Worm (Caenorhabditis elegans) whole organism, young adult: ENCODE results near the gene C47D12.5.

ENCODE experiments used
- B0336.3 ChIP-seq: fragments of 200-800 bp; sonication (Bioruptor generic); IDR thresholded peaks from 2 replicates; pipeline ENCODE4 v1.3.6; 2022; ENCODE audit warnings: missing genetic modification characterization, missing compliant biosample characterization
- C17E4.6 ChIP-seq: fragments of 200-800 bp; sonication (Bioruptor generic); IDR thresholded peaks from 2 replicates; pipeline ENCODE4 v1.3.6; 2022; ENCODE audit warnings: missing genetic modification reagents, missing genetic modification characterization, missing compliant biosample characterization
- F23B12.7 ChIP-seq: sonication (generic microtip); optimal IDR thresholded peaks from 2 replicates; lab custom pipeline; 2017; ENCODE audit warnings: missing genetic modification characterization, mild to moderate bottlenecking, missing compliant biosample characterization, antibody characterized with exemption, moderate library complexity; ENCODE audit not compliant: insufficient read depth
- F33H1.4 ChIP-seq: fragments of 200-800 bp; sonication (Bioruptor generic); IDR thresholded peaks from 2 replicates; pipeline ENCODE4 v1.3.6; 2022; ENCODE audit warnings: missing genetic modification reagents, missing genetic modification characterization, missing compliant biosample characterization
- F55B11.4 ChIP-seq: sonication (generic microtip); optimal IDR thresholded peaks from 2 replicates; lab custom pipeline; 2016; ENCODE audit warnings: missing compliant biosample characterization, missing genetic modification characterization, borderline replicate concordance; ENCODE audit not compliant: insufficient read depth
- Y53G8AR.9 ChIP-seq: fragments of 200-800 bp; sonication (Bioruptor generic); conservative IDR thresholded peaks from 2 replicates; pipeline ENCODE4 v1.3.6; 2022; ENCODE audit warnings: missing genetic modification reagents, missing genetic modification characterization, missing compliant biosample characterization
- Y56A3A.18 ChIP-seq: fragments of 200-800 bp; sonication (Bioruptor generic); IDR thresholded peaks from 2 replicates; pipeline ENCODE4 v1.3.6; 2022; ENCODE audit warnings: missing genetic modification reagents, missing genetic modification characterization, missing compliant biosample characterization
- akir-1 ChIP-seq: fragments of 200-800 bp; sonication (Bioruptor generic); optimal IDR thresholded peaks from 2 replicates; lab custom pipeline; 2018; ENCODE audit warnings: mild to moderate bottlenecking, missing genetic modification characterization, moderate library complexity, missing compliant biosample characterization
- aptf-2 ChIP-seq: fragments of 200-800 bp; sonication (Bioruptor generic); conservative IDR thresholded peaks from 2 replicates; pipeline ENCODE4 v1.3.6; 2022; ENCODE audit warnings: missing genetic modification reagents, missing genetic modification characterization, missing compliant biosample characterization
- athp-1 ChIP-seq: sonication (generic microtip); optimal IDR thresholded peaks from 2 replicates; lab custom pipeline; 2017; ENCODE audit warnings: mild to moderate bottlenecking, missing genetic modification characterization, missing compliant biosample characterization
- attf-5 ChIP-seq: fragments of 200-800 bp; sonication (Bioruptor generic); optimal IDR thresholded peaks from 2 replicates; lab custom pipeline; 2018; ENCODE audit warnings: mild to moderate bottlenecking, missing genetic modification characterization, missing compliant biosample characterization
- ccch-3 ChIP-seq: fragments of 200-800 bp; sonication (Bioruptor generic); optimal IDR thresholded peaks from 2 replicates; lab custom pipeline; 2018; ENCODE audit warnings: mild to moderate bottlenecking, missing genetic modification characterization, missing compliant biosample characterization
- ceh-100 ChIP-seq: fragments of 200-800 bp; sonication (Bioruptor generic); IDR thresholded peaks from 2 replicates; pipeline ENCODE4 v1.3.6; 2022; ENCODE audit warnings: missing genetic modification reagents, missing genetic modification characterization, missing compliant biosample characterization
- die-1 ChIP-seq: sonication (generic microtip); optimal IDR thresholded peaks from 2 replicates; lab custom pipeline; 2016; ENCODE audit warnings: missing genotype, mild to moderate bottlenecking, missing genetic modification characterization, missing compliant biosample characterization
- dox-1 ChIP-seq: fragments of 200-800 bp; sonication (Bioruptor generic); IDR thresholded peaks from 2 replicates; pipeline ENCODE4 v1.3.6; 2022; ENCODE audit warnings: missing genetic modification reagents, missing genetic modification characterization, missing compliant biosample characterization
- dpff-1 ChIP-seq: sonication (generic microtip); optimal IDR thresholded peaks from 2 replicates; lab custom pipeline; 2017; ENCODE audit warnings: mild to moderate bottlenecking, missing genetic modification characterization, missing compliant biosample characterization
- dpl-1 ChIP-seq: fragments of 150-350 bp; optimal IDR thresholded peaks from 2 replicates; lab custom pipeline; 2014; ENCODE audit warnings: missing biosample characterization, missing genetic modification reagents, missing genetic modification characterization
- egl-18 ChIP-seq: fragments of 200-800 bp; sonication (Bioruptor generic); IDR thresholded peaks from 2 replicates; pipeline ENCODE4 v1.3.6; 2022; ENCODE audit warnings: missing genetic modification reagents, missing genetic modification characterization, missing compliant biosample characterization
- egl-44 ChIP-seq: fragments of 200-800 bp; sonication (Bioruptor generic); IDR thresholded peaks from 2 replicates; pipeline ENCODE4 v1.3.6; 2022; ENCODE audit warnings: missing genetic modification reagents, missing genetic modification characterization, missing compliant biosample characterization
- egrh-3 ChIP-seq: fragments of 200-800 bp; sonication (Bioruptor generic); IDR thresholded peaks from 2 replicates; pipeline ENCODE4 v1.3.6; 2022; ENCODE audit warnings: missing genetic modification reagents, missing genetic modification characterization, missing compliant biosample characterization
- ekl-4 ChIP-seq: fragments of 200-800 bp; sonication (Bioruptor generic); IDR thresholded peaks from 2 replicates; pipeline ENCODE4 v1.3.6; 2022; ENCODE audit warnings: missing genetic modification reagents, missing genetic modification characterization, missing compliant biosample characterization
- ets-4 ChIP-seq: fragments of 200-800 bp; sonication (Bioruptor generic); optimal IDR thresholded peaks from 2 replicates; lab custom pipeline; 2018; ENCODE audit warnings: mild to moderate bottlenecking, missing genetic modification characterization, missing compliant biosample characterization
- fkh-3 ChIP-seq: sonication (generic microtip); optimal IDR thresholded peaks from 2 replicates; lab custom pipeline; 2016; ENCODE audit warnings: mild to moderate bottlenecking, missing genetic modification characterization, missing compliant biosample characterization
- hmg-1.2 ChIP-seq: fragments of 200-800 bp; sonication (Bioruptor generic); IDR thresholded peaks from 2 replicates; pipeline ENCODE4 v1.3.6; 2022; ENCODE audit warnings: missing genetic modification reagents, missing genetic modification characterization, missing compliant biosample characterization
- hsf-1 ChIP-seq: fragments of 200-800 bp; sonication (Bioruptor generic); IDR thresholded peaks from 2 replicates; pipeline ENCODE4 v1.3.6; 2022; ENCODE audit warnings: missing genetic modification reagents, missing genetic modification characterization, missing compliant biosample characterization
- let-526 ChIP-seq: fragments of 200-800 bp; sonication (Bioruptor generic); IDR thresholded peaks from 2 replicates; pipeline ENCODE4 v1.3.6; 2022; ENCODE audit warnings: missing genetic modification reagents, missing genetic modification characterization, missing compliant biosample characterization
- lin-40 ChIP-seq: sonication (generic microtip); optimal IDR thresholded peaks from 2 replicates; lab custom pipeline; 2016; ENCODE audit warnings: missing genetic modification characterization, mild to moderate bottlenecking, missing compliant biosample characterization, missing genotype, missing genetic modification reagents
- lin-54 ChIP-seq: fragments of 200-800 bp; sonication (Bioruptor generic); optimal IDR thresholded peaks from 2 replicates; lab custom pipeline; 2018; ENCODE audit warnings: mild to moderate bottlenecking, missing genetic modification characterization, missing compliant biosample characterization
- lsy-27 ChIP-seq: sonication (generic microtip); optimal IDR thresholded peaks from 2 replicates; lab custom pipeline; 2017; ENCODE audit warnings: missing genetic modification characterization, mild to moderate bottlenecking, missing compliant biosample characterization, antibody characterized with exemption, missing genotype, borderline replicate concordance; ENCODE audit not compliant: insufficient read depth
- madf-3 ChIP-seq: fragments of 200-800 bp; sonication (Bioruptor generic); IDR thresholded peaks from 2 replicates; pipeline ENCODE4 v1.3.6; 2022; ENCODE audit warnings: missing genetic modification reagents, missing genetic modification characterization, missing compliant biosample characterization
- mes-4 ChIP-seq: sonication (generic microtip); optimal IDR thresholded peaks from 2 replicates; lab custom pipeline; 2016; ENCODE audit warnings: missing genotype, missing genetic modification characterization, missing compliant biosample characterization
- nfya-2 ChIP-seq: fragments of 200-800 bp; sonication (Bioruptor generic); IDR thresholded peaks from 2 replicates; pipeline ENCODE4 v1.3.6; 2022; ENCODE audit warnings: missing genetic modification reagents, missing genetic modification characterization, missing compliant biosample characterization
- nhr-120 ChIP-seq: fragments of 200-800 bp; sonication (Bioruptor generic); IDR thresholded peaks from 2 replicates; pipeline ENCODE4 v1.3.6; 2022; ENCODE audit warnings: missing genetic modification characterization, missing compliant biosample characterization
- nhr-179 ChIP-seq: sonication (generic microtip); optimal IDR thresholded peaks from 2 replicates; lab custom pipeline; 2016; ENCODE audit warnings: mild to moderate bottlenecking, missing genetic modification characterization, missing compliant biosample characterization
- nhr-27 ChIP-seq: fragments of 200-800 bp; sonication (Bioruptor generic); optimal IDR thresholded peaks from 2 replicates; lab custom pipeline; 2018; ENCODE audit warnings: mild to moderate bottlenecking, missing genetic modification characterization, moderate library complexity, missing compliant biosample characterization
- pbrm-1 ChIP-seq: fragments of 200-800 bp; sonication (Bioruptor generic); IDR thresholded peaks from 2 replicates; pipeline ENCODE4 v1.3.6; 2022; ENCODE audit warnings: missing genetic modification reagents, missing genetic modification characterization, missing compliant biosample characterization
- repo-1 ChIP-seq: sonication (generic microtip); optimal IDR thresholded peaks from 2 replicates; lab custom pipeline; 2017; ENCODE audit warnings: mild to moderate bottlenecking, missing genetic modification characterization, missing compliant biosample characterization
- sea-2 ChIP-seq: fragments of 200-800 bp; sonication (Bioruptor generic); IDR thresholded peaks from 2 replicates; pipeline ENCODE4 v1.3.6; 2022; ENCODE audit warnings: missing genetic modification characterization, missing compliant biosample characterization
- snpc-4 ChIP-seq, 5 experiments: fragments of 150-350 bp in 1 of 5; sonication (generic microtip) in 4 of 5; optimal IDR thresholded peaks; 2 replicates each; lab custom pipeline; 2014 to 2018; ENCODE audit warnings: missing genetic modification characterization in 5 of 5, missing biosample characterization in 3 of 5, antibody characterized with exemption in 2 of 5, mild to moderate bottlenecking in 2 of 5, missing compliant biosample characterization in 2 of 5, missing genotype in 2 of 5, moderate library complexity in 2 of 5, missing genetic modification reagents in 1 of 5
- somi-1 ChIP-seq: fragments of 200-800 bp; sonication (Bioruptor generic); optimal IDR thresholded peaks from 2 replicates; lab custom pipeline; 2018; ENCODE audit warnings: mild to moderate bottlenecking, missing genetic modification characterization, missing compliant biosample characterization
- sptf-2 ChIP-seq: fragments of 200-800 bp; sonication (Bioruptor generic); optimal IDR thresholded peaks from 2 replicates; lab custom pipeline; 2018; ENCODE audit warnings: mild to moderate bottlenecking, missing genetic modification characterization, missing compliant biosample characterization
- tbp1 ChIP-seq: fragments of 200-800 bp; sonication (Bioruptor generic); optimal IDR thresholded peaks from 2 replicates; lab custom pipeline; 2018; ENCODE audit warnings: mild to moderate bottlenecking, missing genetic modification characterization, missing compliant biosample characterization
- unc-130 ChIP-seq: sonication (generic microtip); optimal IDR thresholded peaks from 2 replicates; lab custom pipeline; 2016; ENCODE audit warnings: missing genetic modification reagents, missing genetic modification characterization, missing compliant biosample characterization
- zfh-2 ChIP-seq: fragments of 200-800 bp; sonication (Bioruptor generic); conservative IDR thresholded peaks from 2 replicates; pipeline ENCODE4 v1.3.6; 2022; ENCODE audit warnings: missing genetic modification reagents, missing genetic modification characterization, missing compliant biosample characterization
- ztf-18 ChIP-seq: sonication (generic microtip); optimal IDR thresholded peaks from 2 replicates; lab custom pipeline; 2016; ENCODE audit warnings: missing genotype, mild to moderate bottlenecking, missing genetic modification characterization, missing compliant biosample characterization

Gene C47D12.5

ce11 chrII:11728545-11729105 lies 43.5 kb upstream of the C47D12.5 start, which contains the start of gene alh-8 (continued):
- TF ChIP-seq lin-40 (tag; lab: Kevin White, UChicago) (peak; percentile 25), akir-1 (GFP tag; lab: Kevin White, UChicago) (no peak), madf-3 (GFP tag; lab: Robert Waterston, UW) (peak; percentile 80), zfh-2 (GFP tag; lab: Robert Waterston, UW) (no peak), let-526 (GFP tag; lab: Robert Waterston, UW) (no peak), nhr-179 (no peak), F55B11.4 (tag; lab: Kevin White, UChicago) (no peak), attf-5 (GFP tag; lab: Kevin White, UChicago) (peak; percentile 48), nhr-120 (GFP tag; lab: Robert Waterston, UW) (no peak), lin-54 (GFP tag; lab: Kevin White, UChicago) (peak; percentile 33), tbp1 (GFP tag; lab: Kevin White, UChicago) (peak; percentile 43), snpc-4 (GFP tag; optimal IDR thresholded peaks at IDR 0.05; lab: Kevin White, UChicago) (no peak), snpc-4 (tag; optimal IDR thresholded peaks at IDR 0.05; lab: Kevin White, UChicago) (peak in 1 of 4 experiments; percentile 24), athp-1 (peak; percentile 5), nhr-27 (tag; lab: Kevin White, UChicago) (no peak), ekl-4 (GFP tag; lab: Robert Waterston, UW) (peak; percentile 63), egl-18 (no peak), sptf-2 (GFP tag; lab: Kevin White, UChicago) (no peak), unc-130 (GFP tag; lab: Kevin White, UChicago) (no peak), F23B12.7 (tag; lab: Kevin White, UChicago) (no peak), die-1 (peak; percentile 42), Y56A3A.18 (GFP tag; lab: Robert Waterston, UW) (no peak), Y53G8AR.9 (GFP tag; lab: Robert Waterston, UW) (peak; percentile 33; the same call in 1 of the 2 replicates), somi-1 (GFP tag; lab: Kevin White, UChicago) (peak; percentile 68), hmg-1.2 (GFP tag; lab: Robert Waterston, UW) (peak; percentile 33; the same call in 1 of the 2 replicates), dpl-1 (no peak), F33H1.4 (GFP tag; lab: Robert Waterston, UW) (no peak), fkh-3 (tag; lab: Kevin White, UChicago) (no peak), aptf-2 (GFP tag; lab: Robert Waterston, UW) (no peak), mes-4 (tag; lab: Kevin White, UChicago) (no peak), egl-44 (no peak), nfya-2 (no peak), lsy-27 (no peak), ccch-3 (GFP tag; lab: Kevin White, UChicago) (no peak), repo-1 (tag; lab: Kevin White, UChicago) (no peak), B0336.3 (GFP tag; lab: Robert Waterston, UW) (no peak; the same call in 1 of the 2 replicates), egrh-3 (GFP tag; lab: Robert Waterston, UW) (no peak), hsf-1 (no peak; the same call in 1 of the 2 replicates)

ce11 chrII:11727438-11727837 lies 42.4 kb upstream of the C47D12.5 start:
- TF ChIP-seq ceh-100 = no peak
- TF ChIP-seq ztf-18 = no peak
- TF ChIP-seq dpff-1 (tag; lab: Kevin White, UChicago) = no peak
- TF ChIP-seq ets-4 (GFP tag; lab: Kevin White, UChicago) = no peak
- TF ChIP-seq athp-1 = no peak
- TF ChIP-seq F55B11.4 (tag; lab: Kevin White, UChicago) = no peak
- no peak for TF ChIP-seq dox-1
- no peak for TF ChIP-seq pbrm-1 (GFP tag; lab: Robert Waterston, UW)
- no peak for TF ChIP-seq sea-2 (GFP tag; lab: Robert Waterston, UW)
- no peak for TF ChIP-seq nfya-2
- no peak for TF ChIP-seq C17E4.6 (GFP tag; lab: Robert Waterston, UW)
- no peak for TF ChIP-seq unc-130 (GFP tag; lab: Kevin White, UChicago)
- no peak for TF ChIP-seq Y53G8AR.9 (GFP tag; lab: Robert Waterston, UW)
- TF ChIP-seq, all 124 proteins: peak for 0
